Worm (Caenorhabditis elegans) whole organism, L4 larva: ENCODE data around the gene nhr-155.

Source experiments
- F10B5.3 ChIP-seq: sonication (generic microtip); optimal IDR thresholded peaks from 2 replicates; lab custom pipeline; 2016; ENCODE audit warnings: mild to moderate bottlenecking, missing genetic modification characterization, missing compliant biosample characterization
- F26F4.8 ChIP-seq: fragments of 200-800 bp; sonication (Bioruptor generic); conservative IDR thresholded peaks from 2 replicates; pipeline ENCODE4 v1.3.6; 2022; ENCODE audit warnings: missing genetic modification characterization, missing compliant biosample characterization
- R02D3.7 ChIP-seq: fragments of 150-350 bp; sonication (generic microtip); optimal IDR thresholded peaks from 3 replicates; lab custom pipeline; 2014; ENCODE audit warnings: missing biosample characterization, missing genetic modification characterization
- Y105C5A.15 ChIP-seq: fragments of 200-800 bp; sonication (Bioruptor generic); IDR thresholded peaks from 2 replicates; pipeline ENCODE4 v1.3.6; 2022; ENCODE audit warnings: missing genetic modification characterization, missing compliant biosample characterization
- aha-1 ChIP-seq: fragments of 150-350 bp; peaks from one replicate; lab custom pipeline; 2014; ENCODE audit warnings: missing biosample characterization, missing genetic modification characterization
- ceh-20 ChIP-seq: fragments of 200-800 bp; sonication (Bioruptor generic); IDR thresholded peaks from 2 replicates; pipeline ENCODE4 v1.3.6; 2022; ENCODE audit warnings: missing genetic modification reagents, missing genetic modification characterization, missing compliant biosample characterization
- ceh-28 ChIP-seq: fragments of 150-350 bp; optimal IDR thresholded peaks from 2 replicates; lab custom pipeline; 2014; ENCODE audit warnings: missing biosample characterization, missing genetic modification reagents, missing genetic modification characterization
- ceh-32 ChIP-seq: sonication (generic microtip); optimal IDR thresholded peaks from 2 replicates; lab custom pipeline; 2016; ENCODE audit warnings: mild to moderate bottlenecking, missing genetic modification characterization, missing compliant biosample characterization; ENCODE audit not compliant: poor library complexity
- ceh-44 ChIP-seq: fragments of 200-800 bp; sonication (Bioruptor generic); IDR thresholded peaks from 2 replicates; pipeline ENCODE4 v1.3.6; 2022; ENCODE audit warnings: missing genetic modification reagents, missing genetic modification characterization, missing compliant biosample characterization
- ceh-82 ChIP-seq: sonication (generic microtip); optimal IDR thresholded peaks from 2 replicates; lab custom pipeline; 2017; ENCODE audit warnings: missing biosample characterization, missing genetic modification characterization
- daf-19 ChIP-seq: fragments of 200-800 bp; sonication (Bioruptor generic); conservative IDR thresholded peaks from 2 replicates; pipeline ENCODE4 v1.3.6; 2022; ENCODE audit warnings: missing genetic modification characterization, missing compliant biosample characterization
- dve-1 ChIP-seq: sonication (generic microtip); optimal IDR thresholded peaks from 2 replicates; lab custom pipeline; 2017; ENCODE audit warnings: antibody characterized with exemption, mild to moderate bottlenecking, missing genetic modification characterization, missing compliant biosample characterization; ENCODE audit not compliant: insufficient read depth
- egl-27 ChIP-seq: sonication (generic microtip); optimal IDR thresholded peaks from 3 replicates; lab custom pipeline; 2017; ENCODE audit warnings: missing biosample characterization, missing genetic modification reagents, missing genetic modification characterization
- fos-1 ChIP-seq: fragments of 150-350 bp; optimal IDR thresholded peaks from 2 replicates; lab custom pipeline; 2014; ENCODE audit warnings: missing biosample characterization, missing genetic modification characterization
- hmg-1.1 ChIP-seq: fragments of 200-800 bp; sonication (Bioruptor generic); IDR thresholded peaks from 2 replicates; pipeline ENCODE4 v1.3.6; 2022; ENCODE audit warnings: missing genetic modification reagents, missing genetic modification characterization, missing compliant biosample characterization
- lin-39 ChIP-seq: fragments of 150-350 bp; optimal IDR thresholded peaks from 2 replicates; lab custom pipeline; 2014; ENCODE audit warnings: missing biosample characterization, missing genetic modification reagents, missing genetic modification characterization
- lir-3 ChIP-seq: sonication (generic microtip); optimal IDR thresholded peaks from 2 replicates; lab custom pipeline; 2016; ENCODE audit warnings: mild to moderate bottlenecking, missing genetic modification characterization, missing compliant biosample characterization
- madf-9 ChIP-seq: fragments of 200-800 bp; sonication (Bioruptor generic); conservative IDR thresholded peaks from 2 replicates; pipeline ENCODE4 v1.3.6; 2022; ENCODE audit warnings: missing genetic modification reagents, missing genetic modification characterization, missing compliant biosample characterization
- nhr-10 ChIP-seq: fragments of 150-350 bp; optimal IDR thresholded peaks from 2 replicates; lab custom pipeline; 2014; ENCODE audit warnings: missing biosample characterization, missing genetic modification characterization
- nhr-102 ChIP-seq: sonication (generic microtip); optimal IDR thresholded peaks from 2 replicates; lab custom pipeline; 2016; ENCODE audit warnings: mild to moderate bottlenecking, missing genetic modification characterization, moderate library complexity, missing compliant biosample characterization
- nhr-237 ChIP-seq: sonication (generic microtip); optimal IDR thresholded peaks from 2 replicates; lab custom pipeline; 2017; ENCODE audit warnings: missing biosample characterization, missing genetic modification characterization
- nhr-25 ChIP-seq: sonication (generic microtip); optimal IDR thresholded peaks from 2 replicates; lab custom pipeline; 2017; ENCODE audit warnings: missing genetic modification characterization, mild to moderate bottlenecking, missing compliant biosample characterization, antibody characterized with exemption, moderate library complexity, borderline replicate concordance; ENCODE audit not compliant: insufficient read depth
- nhr-28 ChIP-seq: fragments of 150-350 bp; optimal IDR thresholded peaks from 2 replicates; lab custom pipeline; 2014; ENCODE audit warnings: missing biosample characterization, missing genetic modification characterization
- nhr-76 ChIP-seq: fragments of 150-350 bp; optimal IDR thresholded peaks from 2 replicates; lab custom pipeline; 2014; ENCODE audit warnings: missing biosample characterization, missing genetic modification characterization
- nhr-77 ChIP-seq: fragments of 150-350 bp; optimal IDR thresholded peaks from 2 replicates; lab custom pipeline; 2014; ENCODE audit warnings: missing biosample characterization, missing genetic modification characterization
- pha-4 ChIP-seq, 2 experiments: fragments of 150-350 bp in 1 of 2; fragments of 200-800 bp in 1 of 2; sonication (Bioruptor generic) in 1 of 2; IDR thresholded peaks in 1 of 2; optimal IDR thresholded peaks in 1 of 2; 2 replicates each; pipeline versions ENCODE4 v1.3.6 to Lab custom; 2014 to 2022; ENCODE audit warnings: missing genetic modification characterization in 2 of 2, missing genetic modification reagents in 2 of 2, missing biosample characterization in 1 of 2, missing compliant biosample characterization in 1 of 2
- pqm-1 ChIP-seq: sonication (generic microtip); optimal IDR thresholded peaks from 2 replicates; lab custom pipeline; 2017; ENCODE audit warnings: missing biosample characterization, missing genetic modification characterization
- saeg-2 ChIP-seq: fragments of 200-800 bp; sonication (Bioruptor generic); IDR thresholded peaks from 2 replicates; pipeline ENCODE4 v1.3.6; 2022; ENCODE audit warnings: missing genetic modification reagents, missing genetic modification characterization, missing compliant biosample characterization
- sdz-12 ChIP-seq: fragments of 200-800 bp; sonication (Bioruptor generic); optimal IDR thresholded peaks from 2 replicates; lab custom pipeline; 2018; ENCODE audit warnings: mild to moderate bottlenecking, missing genetic modification characterization, missing compliant biosample characterization
- set-16 ChIP-seq: fragments of 200-800 bp; sonication (Bioruptor generic); IDR thresholded peaks from 2 replicates; pipeline ENCODE4 v1.3.6; 2022; ENCODE audit warnings: missing genetic modification reagents, missing genetic modification characterization, missing compliant biosample characterization
- snpc-4 ChIP-seq: fragments of 150-350 bp; optimal IDR thresholded peaks from 2 replicates; lab custom pipeline; 2014; ENCODE audit warnings: missing biosample characterization, missing genetic modification characterization
- spr-1 ChIP-seq: sonication (generic microtip); optimal IDR thresholded peaks from 2 replicates; lab custom pipeline; 2016; ENCODE audit warnings: mild to moderate bottlenecking, missing genetic modification characterization, missing compliant biosample characterization
- tag-97 ChIP-seq: fragments of 200-800 bp; sonication (Bioruptor generic); IDR thresholded peaks from 2 replicates; pipeline ENCODE4 v1.3.6; 2022; ENCODE audit warnings: missing genetic modification characterization, missing compliant biosample characterization
- unc-62 ChIP-seq, 3 experiments: fragments of 150-350 bp in 1 of 3; sonication (generic microtip); optimal IDR thresholded peaks in 2 of 3; peaks in 1 of 3; 1 replicate in 1 of 3; 2 replicates in 2 of 3; lab custom pipeline; 2014 to 2017; ENCODE audit warnings: missing biosample characterization in 3 of 3, missing genetic modification characterization in 3 of 3, missing genetic modification reagents in 3 of 3, missing genotype in 1 of 3
- zip-2 ChIP-seq: fragments of 150-350 bp; optimal IDR thresholded peaks from 2 replicates; lab custom pipeline; 2014; ENCODE audit warnings: missing biosample characterization, missing genetic modification characterization
- ztf-7 ChIP-seq: fragments of 150-350 bp; optimal IDR thresholded peaks from 2 replicates; lab custom pipeline; 2014; ENCODE audit warnings: missing biosample characterization, missing genetic modification characterization

Gene nhr-155

DNA sequence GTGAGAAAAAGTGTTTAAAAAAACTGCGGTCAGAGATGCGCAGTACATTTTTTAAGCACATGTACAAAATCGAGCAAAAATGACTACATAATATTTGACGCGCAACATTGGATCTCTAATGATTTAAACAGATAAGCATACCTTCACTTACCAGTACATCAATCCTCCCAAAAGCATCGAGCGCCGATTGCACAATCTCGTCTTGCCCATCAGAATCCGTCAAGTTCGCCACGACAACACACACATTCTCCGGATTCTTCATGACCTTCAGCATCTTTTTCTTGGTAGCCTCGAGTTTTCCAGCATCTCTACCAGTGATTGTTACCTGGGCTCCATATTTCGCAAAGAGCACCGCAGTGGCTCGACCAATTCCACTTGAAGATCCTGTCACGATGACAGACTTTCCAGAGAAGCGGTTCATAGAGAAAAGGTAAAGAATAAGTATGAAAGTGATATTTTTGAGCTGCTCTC, 36.4 kb upstream of the nhr-155 start, which contains the start of gene T01G6.10:
T01G6.10 (minus strand) TSS at position 421 of the 471 bp plus-strand sequence.
- TF ChIP-seq aha-1 (tag; lab: Kevin White, UChicago) (peak; percentile 96), ceh-44 (no peak)
- TF ChIP-seq, all 104 proteins: peak for 1

- TF ChIP-seq daf-19 (GFP tag; lab: Robert Waterston, UW) (no peak), nhr-77 (tag; lab: Kevin White, UChicago) (no peak), ceh-82 (tag; lab: Kevin White, UChicago) (no peak), saeg-2 (GFP tag; lab: Robert Waterston, UW) (no peak)
Measured at ce11 chrV:503728-504127, 35.5 kb upstream of the nhr-155 start, which contains the start of gene srlf-35. Gene srlf-35, plus strand, starts transcription at chrV:504028.

DNA sequence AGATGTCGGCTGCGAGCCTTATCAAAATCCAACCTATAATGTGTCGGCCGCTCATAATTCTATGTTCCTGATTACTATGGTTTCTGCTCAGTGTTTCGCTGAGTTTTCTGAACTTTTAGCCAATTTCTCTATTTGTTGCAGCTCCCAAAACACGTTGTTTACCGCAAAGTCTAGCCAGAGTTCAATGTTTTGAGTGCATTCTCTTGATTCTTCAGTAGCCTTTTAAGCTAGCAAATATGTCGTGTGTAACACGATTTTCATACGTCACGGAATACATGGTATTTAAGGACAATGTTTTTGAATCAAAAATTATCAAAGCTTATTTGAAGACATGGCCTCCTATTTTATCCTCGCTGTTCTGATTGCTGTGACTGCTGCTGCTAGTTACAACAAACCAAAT, 34.1 kb upstream of the nhr-155 start, which contains the start of gene srlf-19:
srlf-19 (plus strand) TSS at position 301 of the 400 bp plus-strand sequence.
- TF ChIP-seq nhr-25 (tag; lab: Kevin White, UChicago), result no peak
- TF ChIP-seq madf-9 (GFP tag; lab: Robert Waterston, UW), result no peak
- no peak for TF ChIP-seq nhr-237
- no peak for TF ChIP-seq zip-2 (tag; lab: Kevin White, UChicago)
- no peak for TF ChIP-seq dve-1

ce11 chrV:512420-512819, 26.8 kb upstream of the nhr-155 start, which contains the start of gene srh-37:
Gene srh-37, minus strand, starts transcription at chrV:512520.
- no peak for TF ChIP-seq Y105C5A.15 (GFP tag; lab: Robert Waterston, UW)
- TF ChIP-seq spr-1 (tag; lab: Kevin White, UChicago), result no peak
- TF ChIP-seq nhr-76 (tag; lab: Kevin White, UChicago), result no peak
- TF ChIP-seq F26F4.8 (GFP tag; lab: Robert Waterston, UW), result no peak
- no peak for TF ChIP-seq ceh-32
- TF ChIP-seq nhr-10, result no peak
- TF ChIP-seq ceh-28 (tag; lab: Kevin White, UChicago), result no peak
- TF ChIP-seq sdz-12, result no peak
- no peak for TF ChIP-seq fos-1
- no peak for TF ChIP-seq lin-39 (tag; lab: Kevin White, UChicago)
- TF ChIP-seq F10B5.3 (tag; lab: Kevin White, UChicago), result no peak
- TF ChIP-seq ztf-7 (tag; lab: Kevin White, UChicago), result no peak
- TF ChIP-seq egl-27 (tag; lab: Kevin White, UChicago), result no peak
- TF ChIP-seq lir-3 (tag; lab: Kevin White, UChicago), result no peak
- TF ChIP-seq set-16 (GFP tag; lab: Robert Waterston, UW), result no peak
- TF ChIP-seq pha-4 (GFP tag; IDR thresholded peaks at IDR 0.05; lab: Robert Waterston, UW), result no peak
- TF ChIP-seq pha-4 (tag; optimal IDR thresholded peaks at IDR 0.05; lab: Kevin White, UChicago), result no peak
- TF ChIP-seq hmg-1.1 (GFP tag; lab: Robert Waterston, UW), result no peak
- no peak for TF ChIP-seq R02D3.7 (tag; lab: Kevin White, UChicago)

DNA sequence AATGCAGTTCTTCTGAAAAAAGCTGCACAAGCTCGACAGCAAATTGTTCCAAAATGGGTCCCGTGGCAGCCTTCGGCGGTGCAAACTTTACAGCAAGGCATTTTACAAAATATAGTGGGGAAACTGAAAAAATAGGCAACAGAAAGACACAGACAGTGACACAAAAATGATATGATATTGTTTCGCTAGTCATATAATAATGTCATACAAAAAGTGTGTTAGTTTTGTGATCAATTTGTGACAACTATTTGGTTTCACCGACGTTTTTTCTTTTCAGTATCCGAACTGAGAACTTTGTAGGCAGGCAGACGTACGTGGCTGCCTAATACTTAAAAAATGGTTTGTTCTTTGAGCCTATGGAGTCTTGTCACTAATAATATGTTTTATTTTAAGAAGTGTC, 19.8 kb upstream of the nhr-155 start, which contains the start of gene nhr-210:
nhr-210 (minus strand) TSS at position 101 of the 400 bp plus-strand sequence.
- TF ChIP-seq snpc-4 (tag; lab: Kevin White, UChicago), result no peak
- no peak for TF ChIP-seq ceh-20 (GFP tag; lab: Robert Waterston, UW)
- TF ChIP-seq nhr-102 (tag; lab: Kevin White, UChicago), result peak; percentile 77
- peak; percentile 36 for TF ChIP-seq nhr-28
- peak; percentile 12 for TF ChIP-seq pqm-1 (tag; lab: Kevin White, UChicago)
- no peak for TF ChIP-seq fos-1
- no peak for TF ChIP-seq unc-62 (GFP tag; optimal IDR thresholded peaks at IDR 0.05 in 1 of 2; lab: Kevin White, UChicago)
- no peak for TF ChIP-seq unc-62 (tag; optimal IDR thresholded peaks at IDR 0.05; lab: Kevin White, UChicago)
- no peak for TF ChIP-seq tag-97 (GFP tag; lab: Robert Waterston, UW)
